Fruit fly (Drosophila melanogaster): ENCODE measurements around the gene Zmynd8.

Gene Zmynd8

dm6 chr3R:31696664-31697063 is 27.4 kb downstream of the Zmynd8 start:
- TF ChIP-seq cnc (optimal IDR thresholded peaks at IDR 0.05) = no peak
- TF ChIP-seq CG12768 (GFP tag; optimal IDR thresholded peaks at IDR 0.05) = no peak
- TF ChIP-seq Hr96 (GFP tag; optimal IDR thresholded peaks at IDR 0.05) = no peak
- TF ChIP-seq CG14711 (tag; optimal IDR thresholded peaks at IDR 0.05) = no peak
- TF ChIP-seq cic (GFP tag; optimal IDR thresholded peaks at IDR 0.05) = no peak
- TF ChIP-seq Crg-1 (GFP tag; optimal IDR thresholded peaks at IDR 0.05) = no peak
- no peak for TF ChIP-seq Mnt (GFP tag; optimal IDR thresholded peaks at IDR 0.05)
- TF ChIP-seq CG7101 (tag; optimal IDR thresholded peaks at IDR 0.05) = no peak
- no peak for TF ChIP-seq CG5204 (GFP tag; optimal IDR thresholded peaks at IDR 0.05)
- no peak for TF ChIP-seq CG7045 (GFP tag; optimal IDR thresholded peaks at IDR 0.05)
- TF ChIP-seq tj (GFP tag; optimal IDR thresholded peaks at IDR 0.05) = no peak
- TF ChIP-seq bab1 (GFP tag; optimal IDR thresholded peaks at IDR 0.05) = no peak
- TF ChIP-seq kay (GFP tag; ENCODE audit: borderline replicate concordance) = no peak
- no peak for TF ChIP-seq CG33017 (tag; optimal IDR thresholded peaks at IDR 0.05)
- no peak for TF ChIP-seq Clk (GFP tag; optimal IDR thresholded peaks at IDR 0.05)
- TF ChIP-seq CG1620 (GFP tag; optimal IDR thresholded peaks at IDR 0.05) = no peak
- TF ChIP-seq CG11617 (GFP tag; optimal IDR thresholded peaks at IDR 0.05) = no peak
- TF ChIP-seq pad (GFP tag; optimal IDR thresholded peaks at IDR 0.05) = no peak

DNA sequence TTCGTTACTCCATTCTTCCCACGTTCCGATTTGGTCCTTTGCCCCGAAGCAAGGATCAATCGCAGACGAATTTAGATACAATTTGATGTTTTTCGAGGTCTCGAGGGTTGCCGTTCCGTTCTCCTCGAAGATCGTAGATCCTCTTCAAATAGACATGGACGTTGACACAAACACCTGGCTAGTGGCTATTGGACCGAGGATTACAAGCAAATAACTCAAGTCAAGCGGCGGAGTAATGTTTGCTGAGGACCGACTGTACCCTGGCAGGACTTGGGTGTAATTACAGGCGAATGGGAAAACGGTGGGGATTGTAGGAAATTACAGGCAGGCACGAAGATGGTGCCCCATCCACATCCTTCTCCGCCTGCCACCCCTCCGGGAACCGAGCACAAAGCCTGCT is 28.3 kb downstream of the Zmynd8 start:
- TF ChIP-seq CG33017 (tag; optimal IDR thresholded peaks at IDR 0.05) (no peak), CG1620 (GFP tag; optimal IDR thresholded peaks at IDR 0.05) (no peak), CG5204 (GFP tag; optimal IDR thresholded peaks at IDR 0.05) (no peak), cnc (optimal IDR thresholded peaks at IDR 0.05) (no peak), CG12768 (GFP tag; optimal IDR thresholded peaks at IDR 0.05) (no peak), Hr96 (GFP tag; optimal IDR thresholded peaks at IDR 0.05) (no peak), kay (GFP tag; ENCODE audit: borderline replicate concordance) (no peak), ovo (GFP tag; optimal IDR thresholded peaks at IDR 0.05) (no peak), toe (GFP tag; optimal IDR thresholded peaks at IDR 0.05) (no peak), CG7101 (tag; optimal IDR thresholded peaks at IDR 0.05) (no peak), Crg-1 (GFP tag; optimal IDR thresholded peaks at IDR 0.05) (no peak), Mnt (GFP tag; optimal IDR thresholded peaks at IDR 0.05) (no peak), tj (GFP tag; optimal IDR thresholded peaks at IDR 0.05) (no peak)

DNA sequence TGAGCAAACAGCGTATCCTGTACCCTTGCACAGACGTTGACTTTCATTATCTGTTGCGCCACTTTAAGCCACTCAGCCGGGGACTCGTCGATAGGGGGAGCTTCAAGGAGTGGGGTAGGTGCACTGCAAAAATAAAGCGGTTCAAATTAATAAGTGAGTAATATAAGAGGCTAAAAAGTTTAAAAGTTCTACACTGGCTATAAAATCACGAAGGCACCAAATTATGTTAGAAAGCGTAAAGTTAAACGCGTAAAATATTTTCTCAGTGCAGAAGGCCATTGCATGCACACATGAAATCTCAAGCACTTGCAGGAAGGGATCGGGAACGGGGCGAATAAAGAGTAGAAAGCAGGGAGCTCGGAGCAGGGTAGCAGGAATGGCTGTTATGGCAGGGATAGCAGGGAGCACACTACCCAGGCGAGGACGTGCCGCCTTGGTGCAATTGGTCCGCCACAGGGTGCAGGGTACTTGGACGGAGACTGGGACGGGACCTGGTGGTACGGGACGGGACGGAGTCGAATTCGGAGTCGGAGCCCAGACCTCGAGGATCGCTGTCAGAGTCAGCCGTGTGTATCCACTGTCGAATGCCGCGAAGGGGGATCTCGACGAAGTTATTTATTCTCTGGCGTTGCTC is 29.0 kb downstream of the Zmynd8 start:
- TF ChIP-seq CG14711 (tag; optimal IDR thresholded peaks at IDR 0.05) = no peak
- no peak for TF ChIP-seq CG7101 (tag; optimal IDR thresholded peaks at IDR 0.05)
- TF ChIP-seq ovo (GFP tag; optimal IDR thresholded peaks at IDR 0.05) = no peak
- no peak for TF ChIP-seq tj (GFP tag; optimal IDR thresholded peaks at IDR 0.05)
- TF ChIP-seq pad (GFP tag; optimal IDR thresholded peaks at IDR 0.05) = no peak
- TF ChIP-seq Crg-1 (GFP tag; optimal IDR thresholded peaks at IDR 0.05) = no peak
- TF ChIP-seq cnc (optimal IDR thresholded peaks at IDR 0.05) = no peak
- no peak for TF ChIP-seq cic (GFP tag; optimal IDR thresholded peaks at IDR 0.05)
- no peak for TF ChIP-seq bab1 (GFP tag; optimal IDR thresholded peaks at IDR 0.05)

dm6 chr3R:31700212-31700611 is 30.9 kb downstream of the Zmynd8 start:
- TF ChIP-seq CG12768 (GFP tag; optimal IDR thresholded peaks at IDR 0.05) = no peak
- no peak for TF ChIP-seq CG5204 (GFP tag; optimal IDR thresholded peaks at IDR 0.05)
- no peak for TF ChIP-seq CG7045 (GFP tag; optimal IDR thresholded peaks at IDR 0.05)
- no peak for TF ChIP-seq CG7101 (tag; optimal IDR thresholded peaks at IDR 0.05)
- no peak for TF ChIP-seq kay (GFP tag; ENCODE audit: borderline replicate concordance)
- no peak for TF ChIP-seq toe (GFP tag; optimal IDR thresholded peaks at IDR 0.05)
- no peak for TF ChIP-seq Crg-1 (GFP tag; optimal IDR thresholded peaks at IDR 0.05)
- TF ChIP-seq Mnt (GFP tag; optimal IDR thresholded peaks at IDR 0.05) = no peak
- TF ChIP-seq Clk (GFP tag; optimal IDR thresholded peaks at IDR 0.05) = no peak
- no peak for TF ChIP-seq CG14711 (tag; optimal IDR thresholded peaks at IDR 0.05)
- TF ChIP-seq CG1620 (GFP tag; optimal IDR thresholded peaks at IDR 0.05) = no peak
- TF ChIP-seq tj (GFP tag; optimal IDR thresholded peaks at IDR 0.05) = no peak
- TF ChIP-seq CG33017 (tag; optimal IDR thresholded peaks at IDR 0.05) = no peak

- TF ChIP-seq CG7101 (tag; optimal IDR thresholded peaks at IDR 0.05) = no peak
- TF ChIP-seq Mnt (GFP tag; optimal IDR thresholded peaks at IDR 0.05) = no peak
- TF ChIP-seq CG1620 (GFP tag; optimal IDR thresholded peaks at IDR 0.05) = no peak
- TF ChIP-seq cnc (optimal IDR thresholded peaks at IDR 0.05) = no peak
- no peak for TF ChIP-seq Crg-1 (GFP tag; optimal IDR thresholded peaks at IDR 0.05)
- TF ChIP-seq Clk (GFP tag; optimal IDR thresholded peaks at IDR 0.05) = no peak
- TF ChIP-seq toe (GFP tag; optimal IDR thresholded peaks at IDR 0.05) = no peak
- no peak for TF ChIP-seq CG7045 (GFP tag; optimal IDR thresholded peaks at IDR 0.05)
- no peak for TF ChIP-seq Hr96 (GFP tag; optimal IDR thresholded peaks at IDR 0.05)
- no peak for TF ChIP-seq CG33017 (tag; optimal IDR thresholded peaks at IDR 0.05)
- no peak for TF ChIP-seq CG5204 (GFP tag; optimal IDR thresholded peaks at IDR 0.05)
- no peak for TF ChIP-seq bab1 (GFP tag; optimal IDR thresholded peaks at IDR 0.05)
- no peak for TF ChIP-seq cic (GFP tag; optimal IDR thresholded peaks at IDR 0.05)
- no peak for TF ChIP-seq CG11617 (GFP tag; optimal IDR thresholded peaks at IDR 0.05)
- no peak for TF ChIP-seq CG14711 (tag; optimal IDR thresholded peaks at IDR 0.05)
- no peak for TF ChIP-seq ovo (GFP tag; optimal IDR thresholded peaks at IDR 0.05)
Observed at dm6 chr3R:31701934-31702333, 32.7 kb downstream of the Zmynd8 start.

dm6 chr3R:31703370-31703769 is 34.1 kb downstream of the Zmynd8 start:
- TF ChIP-seq kay (GFP tag; ENCODE audit: borderline replicate concordance) = no peak
- no peak for TF ChIP-seq Crg-1 (GFP tag; optimal IDR thresholded peaks at IDR 0.05)
- no peak for TF ChIP-seq cic (GFP tag; optimal IDR thresholded peaks at IDR 0.05)
- no peak for TF ChIP-seq CG7045 (GFP tag; optimal IDR thresholded peaks at IDR 0.05)
- no peak for TF ChIP-seq ovo (GFP tag; optimal IDR thresholded peaks at IDR 0.05)
- no peak for TF ChIP-seq CG1620 (GFP tag; optimal IDR thresholded peaks at IDR 0.05)
- no peak for TF ChIP-seq CG11617 (GFP tag; optimal IDR thresholded peaks at IDR 0.05)
- no peak for TF ChIP-seq CG7101 (tag; optimal IDR thresholded peaks at IDR 0.05)
- TF ChIP-seq CG5204 (GFP tag; optimal IDR thresholded peaks at IDR 0.05) = no peak
- no peak for TF ChIP-seq tj (GFP tag; optimal IDR thresholded peaks at IDR 0.05)
- TF ChIP-seq Mnt (GFP tag; optimal IDR thresholded peaks at IDR 0.05) = no peak
- TF ChIP-seq Clk (GFP tag; optimal IDR thresholded peaks at IDR 0.05) = no peak
- no peak for TF ChIP-seq pad (GFP tag; optimal IDR thresholded peaks at IDR 0.05)
- no peak for TF ChIP-seq CG12768 (GFP tag; optimal IDR thresholded peaks at IDR 0.05)
- TF ChIP-seq bab1 (GFP tag; optimal IDR thresholded peaks at IDR 0.05) = no peak
- TF ChIP-seq CG33017 (tag; optimal IDR thresholded peaks at IDR 0.05) = no peak
- TF ChIP-seq CG14711 (tag; optimal IDR thresholded peaks at IDR 0.05) = no peak
- TF ChIP-seq Hr96 (GFP tag; optimal IDR thresholded peaks at IDR 0.05) = no peak
- TF ChIP-seq toe (GFP tag; optimal IDR thresholded peaks at IDR 0.05) = no peak
- no peak for TF ChIP-seq cnc (optimal IDR thresholded peaks at IDR 0.05)
